Worm (Caenorhabditis elegans): ENCODE data around the gene paqr-1.

DNA sequence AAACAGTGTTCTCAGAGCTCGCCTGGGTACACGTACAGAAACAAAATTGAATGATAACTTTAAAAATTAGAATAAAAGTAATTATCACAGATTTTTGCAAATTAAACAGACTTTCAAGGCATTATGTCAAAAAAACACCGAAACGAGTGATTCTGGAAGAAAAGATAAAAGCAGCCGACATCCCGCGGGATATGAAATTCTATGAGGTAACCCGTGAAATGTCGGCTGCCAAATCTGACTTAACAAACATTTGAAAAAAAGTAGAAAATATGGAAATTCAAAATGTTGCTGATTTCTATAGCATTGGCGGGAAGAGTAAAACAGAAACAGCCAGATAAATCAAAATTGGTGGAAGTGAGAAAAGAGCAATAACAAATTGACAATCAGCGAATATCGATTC lies 10.4 kb upstream of the paqr-1 start:
- TF ChIP-seq mep-1 (tag; optimal IDR thresholded peaks at IDR 0.05) (no peak), unc-39 (tag; optimal IDR thresholded peaks at IDR 0.05) (no peak), unc-120 (tag; optimal IDR thresholded peaks at IDR 0.05; ENCODE audit: poor library complexity, severe bottlenecking) (no peak), ztf-11 (tag; optimal IDR thresholded peaks at IDR 0.05) (no peak), lsy-2 (tag; optimal IDR thresholded peaks at IDR 0.05) (no peak), pha-4 (tag; optimal IDR thresholded peaks at IDR 0.05) (no peak), tbx-8 (GFP tag; optimal IDR thresholded peaks at IDR 0.05) (no peak), cnd-1 (tag; optimal IDR thresholded peaks at IDR 0.05) (no peak), elt-3 (tag; optimal IDR thresholded peaks at IDR 0.05) (no peak), snpc-4 (tag; optimal IDR thresholded peaks at IDR 0.05) (no peak), mab-5 (tag; optimal IDR thresholded peaks at IDR 0.05) (no peak), elt-1 (tag; optimal IDR thresholded peaks at IDR 0.05; ENCODE audit: borderline replicate concordance, insufficient read depth) (no peak), nhr-76 (tag; optimal IDR thresholded peaks at IDR 0.05) (no peak), nhr-12 (tag; optimal IDR thresholded peaks at IDR 0.05) (no peak)

Measured in whole organism, mixed stage, embryonic.